Worm (Caenorhabditis elegans) whole organism, L2 larva: ENCODE measurements around the gene atgl-1.

ENCODE experiments used
- C34F6.9 ChIP-seq: fragments of 150-350 bp; optimal IDR thresholded peaks from 2 replicates; lab custom pipeline; 2014; ENCODE audit warnings: missing biosample characterization, missing genetic modification characterization
- F13H6.1 ChIP-seq: sonication (generic microtip); optimal IDR thresholded peaks from 2 replicates; lab custom pipeline; 2016; ENCODE audit warnings: missing genetic modification characterization, missing compliant biosample characterization
- R02D3.7 ChIP-seq: fragments of 150-350 bp; optimal IDR thresholded peaks from 2 replicates; lab custom pipeline; 2014; ENCODE audit warnings: missing biosample characterization, missing genetic modification characterization
- Y55F3AM.14 ChIP-seq: fragments of 200-800 bp; sonication (Bioruptor generic); optimal IDR thresholded peaks from 2 replicates; lab custom pipeline; 2018; ENCODE audit warnings: mild to moderate bottlenecking, missing genetic modification characterization, missing compliant biosample characterization
- alr-1 ChIP-seq: fragments of 150-350 bp; optimal IDR thresholded peaks from 2 replicates; lab custom pipeline; 2014; ENCODE audit warnings: missing biosample characterization, missing genetic modification characterization
- aly-2 ChIP-seq: fragments of 150-350 bp; optimal IDR thresholded peaks from 2 replicates; lab custom pipeline; 2014; ENCODE audit warnings: missing biosample characterization, missing genetic modification characterization
- ama-1 ChIP-seq: fragments of 150-350 bp; optimal IDR thresholded peaks from 2 replicates; lab custom pipeline; 2018; ENCODE audit warnings: inconsistent platforms
- blmp-1 ChIP-seq: sonication (generic microtip); optimal IDR thresholded peaks from 2 replicates; lab custom pipeline; 2017; ENCODE audit warnings: missing genetic modification characterization, mild to moderate bottlenecking, missing compliant biosample characterization, antibody characterized with exemption, moderate library complexity; ENCODE audit not compliant: insufficient read depth
- crh-2 ChIP-seq: sonication (generic microtip); optimal IDR thresholded peaks from 2 replicates; lab custom pipeline; 2017; ENCODE audit warnings: missing biosample characterization, missing genetic modification characterization
- egl-27 ChIP-seq: sonication (generic microtip); optimal IDR thresholded peaks from 3 replicates; lab custom pipeline; 2017; ENCODE audit warnings: missing biosample characterization, missing genetic modification reagents, missing genetic modification characterization
- elt-1 ChIP-seq: fragments of 150-350 bp; optimal IDR thresholded peaks from 2 replicates; lab custom pipeline; 2014; ENCODE audit warnings: missing biosample characterization, missing genetic modification characterization
- fos-1 ChIP-seq: fragments of 150-350 bp; optimal IDR thresholded peaks from 2 replicates; lab custom pipeline; 2014; ENCODE audit warnings: missing biosample characterization, missing genetic modification characterization
- gmeb-1 ChIP-seq: fragments of 150-350 bp; optimal IDR thresholded peaks from 2 replicates; lab custom pipeline; 2014; ENCODE audit warnings: missing biosample characterization, missing genetic modification characterization
- lin-11 ChIP-seq: fragments of 150-350 bp; sonication (generic microtip); optimal IDR thresholded peaks from 2 replicates; lab custom pipeline; 2014; ENCODE audit warnings: missing biosample characterization, missing genetic modification characterization, inconsistent platforms, mixed read lengths
- lin-13 ChIP-seq: fragments of 150-350 bp; optimal IDR thresholded peaks from 2 replicates; lab custom pipeline; 2014; ENCODE audit warnings: missing biosample characterization, missing genetic modification reagents, missing genetic modification characterization
- lsy-2 ChIP-seq, 2 experiments: fragments of 150-350 bp in 1 of 2; sonication (generic microtip) in 1 of 2; optimal IDR thresholded peaks; 2 replicates each; lab custom pipeline; 2014 to 2017; ENCODE audit warnings: missing biosample characterization in 2 of 2, missing genetic modification characterization in 2 of 2
- mab-5 ChIP-seq: fragments of 150-350 bp; optimal IDR thresholded peaks from 2 replicates; lab custom pipeline; 2014; ENCODE audit warnings: missing biosample characterization, missing genetic modification characterization
- mbf-1 ChIP-seq: sonication (generic microtip); optimal IDR thresholded peaks from 2 replicates; lab custom pipeline; 2017; ENCODE audit warnings: missing biosample characterization, missing genetic modification characterization
- mdl-1 ChIP-seq, 2 experiments: fragments of 150-350 bp in 1 of 2; sonication (generic microtip) in 1 of 2; optimal IDR thresholded peaks; 2 replicates each; lab custom pipeline; 2017; ENCODE audit warnings: missing biosample characterization in 2 of 2, missing genetic modification characterization in 2 of 2
- nhr-10 ChIP-seq: sonication (generic microtip); optimal IDR thresholded peaks from 2 replicates; lab custom pipeline; 2017; ENCODE audit warnings: missing biosample characterization, missing genetic modification characterization
- nhr-11 ChIP-seq: fragments of 150-350 bp; optimal IDR thresholded peaks from 2 replicates; lab custom pipeline; 2014; ENCODE audit warnings: missing biosample characterization, missing genetic modification characterization
- nhr-12 ChIP-seq: fragments of 150-350 bp; optimal IDR thresholded peaks from 2 replicates; lab custom pipeline; 2014; ENCODE audit warnings: missing biosample characterization, missing genetic modification characterization
- nhr-21 ChIP-seq: fragments of 150-350 bp; optimal IDR thresholded peaks from 2 replicates; lab custom pipeline; 2014; ENCODE audit warnings: missing biosample characterization, missing genetic modification characterization
- nhr-23 ChIP-seq: fragments of 150-350 bp; optimal IDR thresholded peaks from 2 replicates; lab custom pipeline; 2014; ENCODE audit warnings: missing biosample characterization, missing genetic modification reagents, missing genetic modification characterization
- nhr-237 ChIP-seq: fragments of 150-350 bp; optimal IDR thresholded peaks from 2 replicates; lab custom pipeline; 2014; ENCODE audit warnings: missing biosample characterization, missing genetic modification characterization
- nhr-25 ChIP-seq: fragments of 150-350 bp; sonication (generic microtip); optimal IDR thresholded peaks from 3 replicates; lab custom pipeline; 2014; ENCODE audit warnings: missing biosample characterization, missing genetic modification characterization
- nhr-6 ChIP-seq: fragments of 150-350 bp; optimal IDR thresholded peaks from 2 replicates; lab custom pipeline; 2014; ENCODE audit warnings: missing biosample characterization, missing genetic modification characterization
- nhr-77 ChIP-seq: fragments of 150-350 bp; optimal IDR thresholded peaks from 2 replicates; lab custom pipeline; 2014; ENCODE audit warnings: missing biosample characterization, missing genetic modification characterization
- peb-1 ChIP-seq: fragments of 150-350 bp; optimal IDR thresholded peaks from 2 replicates; lab custom pipeline; 2014; ENCODE audit warnings: missing biosample characterization, missing genetic modification characterization
- sem-4 ChIP-seq: fragments of 150-350 bp; optimal IDR thresholded peaks from 2 replicates; lab custom pipeline; 2014; ENCODE audit warnings: missing biosample characterization, missing genetic modification reagents, missing genetic modification characterization
- skn-1 ChIP-seq: sonication (generic microtip); optimal IDR thresholded peaks from 2 replicates; lab custom pipeline; 2017; ENCODE audit warnings: missing biosample characterization, missing genetic modification characterization
- sma-3 ChIP-seq: sonication (generic microtip); optimal IDR thresholded peaks from 2 replicates; lab custom pipeline; 2016; ENCODE audit warnings: missing genetic modification reagents, missing genetic modification characterization, missing compliant biosample characterization
- sma-9 ChIP-seq, 2 experiments: fragments of 150-350 bp in 1 of 2; sonication (generic microtip) in 1 of 2; optimal IDR thresholded peaks; 2 replicates each; lab custom pipeline; 2014 to 2016; ENCODE audit warnings: missing genetic modification characterization in 2 of 2, mild to moderate bottlenecking in 1 of 2, missing biosample characterization in 1 of 2, missing compliant biosample characterization in 1 of 2, missing genetic modification reagents in 1 of 2, moderate library complexity in 1 of 2
- unc-39 ChIP-seq: fragments of 150-350 bp; optimal IDR thresholded peaks from 2 replicates; lab custom pipeline; 2014; ENCODE audit warnings: missing biosample characterization, missing genetic modification characterization
- unc-62 ChIP-seq: fragments of 150-350 bp; optimal IDR thresholded peaks from 2 replicates; lab custom pipeline; 2014; ENCODE audit warnings: missing biosample characterization, missing genetic modification reagents, missing genetic modification characterization
- zag-1 ChIP-seq: fragments of 150-350 bp; optimal IDR thresholded peaks from 2 replicates; lab custom pipeline; 2014; ENCODE audit warnings: missing biosample characterization, missing genetic modification characterization

Gene atgl-1

DNA sequence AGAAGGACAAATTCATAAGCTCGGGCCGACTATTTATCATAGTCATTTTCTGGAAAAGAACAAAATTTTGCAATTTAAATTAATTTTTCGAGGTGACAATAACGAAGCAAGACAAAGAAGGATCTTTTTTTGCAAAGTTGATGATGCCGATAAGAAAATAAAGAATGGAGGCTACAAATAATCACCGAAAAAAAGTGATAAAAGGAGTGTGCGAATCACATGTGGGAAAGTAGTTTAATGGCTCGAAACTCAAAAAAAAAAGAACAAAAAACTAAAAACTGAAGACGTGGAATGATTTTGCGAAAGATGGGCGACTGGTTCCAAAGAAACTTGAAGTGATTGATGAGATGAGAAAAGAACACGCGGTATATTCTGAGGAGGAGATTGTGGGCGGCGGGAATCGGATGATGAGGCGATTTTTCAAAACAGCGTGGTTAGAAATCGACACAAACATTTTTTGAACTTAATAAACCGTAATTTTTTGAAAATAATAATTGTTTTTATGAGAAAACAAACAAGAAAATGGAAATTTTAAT lies at the start of gene atgl-1:
Gene atgl-1, minus strand, starts transcription at position 51 of the 536 bp plus-strand sequence.
- TF ChIP-seq ama-1 (lab: Kevin White, UChicago): peak; percentile 48
- TF ChIP-seq R02D3.7 (tag; lab: Kevin White, UChicago): no peak
- no peak for TF ChIP-seq gmeb-1 (tag; lab: Kevin White, UChicago)
- TF ChIP-seq sem-4 (tag; lab: Kevin White, UChicago): no peak
- TF ChIP-seq fos-1: peak; percentile 17
- TF ChIP-seq nhr-21 (tag; lab: Kevin White, UChicago): peak; percentile 11
- peak; percentile 24 for TF ChIP-seq nhr-25
- no peak for TF ChIP-seq unc-39
- no peak for TF ChIP-seq egl-27
- TF ChIP-seq alr-1 (tag; lab: Kevin White, UChicago): no peak
- no peak for TF ChIP-seq peb-1 (tag; lab: Kevin White, UChicago)
- peak; percentile 4 for TF ChIP-seq crh-2 (tag; lab: Kevin White, UChicago)
- TF ChIP-seq unc-62 (GFP tag; lab: Kevin White, UChicago): no peak
- TF ChIP-seq mdl-1 (tag; optimal IDR thresholded peaks at IDR 0.05; lab: Kevin White, UChicago): peak in 1 of 2 experiments; percentile 19
- no peak for TF ChIP-seq mbf-1 (tag; lab: Kevin White, UChicago)

DNA sequence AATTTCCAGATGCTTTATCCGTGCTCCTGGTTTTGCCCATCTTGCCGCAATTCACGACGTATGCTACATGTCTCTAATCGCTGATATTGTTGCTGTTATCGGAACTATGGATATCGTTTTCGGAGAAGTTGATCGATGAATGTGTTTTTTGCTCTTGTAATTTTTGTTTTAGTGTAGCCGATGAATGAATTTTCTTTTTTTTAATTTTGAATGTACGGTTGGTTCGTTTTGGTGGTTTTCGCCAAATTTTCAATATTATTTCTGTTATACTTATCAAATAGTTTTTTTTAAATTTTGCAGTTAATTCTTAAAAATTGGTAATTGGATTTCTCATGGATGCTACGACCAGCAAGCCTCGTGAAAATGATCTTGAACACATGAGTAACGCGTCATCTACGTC lies 47.7 kb upstream of the atgl-1 start, which contains the start of gene T26A5.2:
Gene T26A5.2, plus strand, starts transcription at position 301 of the 400 bp plus-strand sequence.
- TF ChIP-seq mbf-1 (tag; lab: Kevin White, UChicago): no peak
- no peak for TF ChIP-seq lin-11 (tag; lab: Kevin White, UChicago)
- no peak for TF ChIP-seq sem-4 (tag; lab: Kevin White, UChicago)
- TF ChIP-seq fos-1: no peak
- no peak for TF ChIP-seq elt-1 (tag; lab: Kevin White, UChicago)
- TF ChIP-seq R02D3.7 (tag; lab: Kevin White, UChicago): no peak
- TF ChIP-seq blmp-1: no peak
- no peak for TF ChIP-seq C34F6.9
- TF ChIP-seq nhr-6 (tag; lab: Kevin White, UChicago): no peak
- TF ChIP-seq sma-9 (GFP tag; optimal IDR thresholded peaks at IDR 0.05; lab: Kevin White, UChicago): no peak
- TF ChIP-seq sma-9 (tag; optimal IDR thresholded peaks at IDR 0.05; lab: Kevin White, UChicago): no peak
- no peak for TF ChIP-seq nhr-77
- TF ChIP-seq nhr-10 (tag; lab: Kevin White, UChicago): no peak
- no peak for TF ChIP-seq zag-1 (tag; lab: Kevin White, UChicago)
- TF ChIP-seq nhr-237 (tag; lab: Kevin White, UChicago): no peak
- no peak for TF ChIP-seq sma-3 (GFP tag; lab: Kevin White, UChicago)
- TF ChIP-seq nhr-12 (tag; lab: Kevin White, UChicago): no peak
- TF ChIP-seq unc-39: no peak

DNA sequence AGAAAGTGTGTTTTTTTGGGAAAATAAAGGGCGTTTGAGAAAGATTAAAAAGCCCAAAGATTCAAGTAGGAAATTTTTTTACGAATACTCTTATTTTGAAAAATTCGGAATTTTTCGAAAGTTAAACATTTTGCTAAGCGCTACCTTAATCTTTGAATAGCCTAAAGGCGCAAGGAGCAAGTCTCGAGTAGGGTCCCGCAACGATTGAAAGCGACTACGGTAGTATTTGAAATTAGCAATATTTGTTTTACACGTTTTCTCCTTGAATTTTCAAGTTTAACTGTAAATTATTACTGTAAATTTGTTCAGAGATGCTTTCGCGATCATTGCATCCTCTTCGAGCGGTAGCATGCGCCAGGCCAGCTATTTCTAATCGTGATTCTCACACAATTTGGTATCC lies 45.7 kb upstream of the atgl-1 start, which contains the start of gene nduf-2.2:
Gene nduf-2.2, plus strand, starts transcription at position 310 of the 400 bp plus-strand sequence.
- no peak for TF ChIP-seq nhr-11 (tag; lab: Kevin White, UChicago)
- no peak for TF ChIP-seq skn-1
- no peak for TF ChIP-seq lin-13 (GFP tag; lab: Kevin White, UChicago)
- TF ChIP-seq lsy-2 (tag; optimal IDR thresholded peaks at IDR 0.05; lab: Kevin White, UChicago): no peak
- no peak for TF ChIP-seq alr-1 (tag; lab: Kevin White, UChicago)
- TF ChIP-seq peb-1 (tag; lab: Kevin White, UChicago): no peak
- no peak for TF ChIP-seq nhr-12 (tag; lab: Kevin White, UChicago)
- no peak for TF ChIP-seq nhr-237 (tag; lab: Kevin White, UChicago)
- TF ChIP-seq nhr-23: no peak
- no peak for TF ChIP-seq unc-39
- no peak for TF ChIP-seq Y55F3AM.14 (GFP tag; lab: Kevin White, UChicago)
- TF ChIP-seq gmeb-1 (tag; lab: Kevin White, UChicago): no peak
- TF ChIP-seq lin-11 (tag; lab: Kevin White, UChicago): no peak
- TF ChIP-seq mab-5 (tag; lab: Kevin White, UChicago): no peak
- TF ChIP-seq ama-1 (lab: Kevin White, UChicago): no peak
- TF ChIP-seq aly-2 (tag; lab: Kevin White, UChicago): no peak
- TF ChIP-seq sma-9 (GFP tag; optimal IDR thresholded peaks at IDR 0.05; lab: Kevin White, UChicago): no peak
- TF ChIP-seq sma-9 (tag; optimal IDR thresholded peaks at IDR 0.05; lab: Kevin White, UChicago): no peak
- no peak for TF ChIP-seq F13H6.1 (tag; lab: Kevin White, UChicago)
